Worm (Caenorhabditis elegans) whole organism, L1 larva: ENCODE data around the gene F53F8.5.

Experiments
- C04F5.9 ChIP-seq: sonication (generic microtip); optimal IDR thresholded peaks from 2 replicates; lab custom pipeline; 2016; ENCODE audit warnings: missing genetic modification characterization, missing compliant biosample characterization
- C34B4.2 ChIP-seq: sonication (generic microtip); optimal IDR thresholded peaks from 2 replicates; lab custom pipeline; 2017; ENCODE audit warnings: mild to moderate bottlenecking, missing genetic modification characterization, missing compliant biosample characterization
- F16B12.6 ChIP-seq: fragments of 150-350 bp; optimal IDR thresholded peaks from 2 replicates; lab custom pipeline; 2014; ENCODE audit warnings: missing biosample characterization, missing genetic modification characterization
- aha-1 ChIP-seq: fragments of 150-350 bp; optimal IDR thresholded peaks from 2 replicates; lab custom pipeline; 2014; ENCODE audit warnings: missing biosample characterization, missing genetic modification characterization
- ama-1 ChIP-seq: fragments of 150-350 bp; optimal IDR thresholded peaks from 2 replicates; lab custom pipeline; 2014
- ceh-63 ChIP-seq: fragments of 200-800 bp; sonication (Bioruptor generic); optimal IDR thresholded peaks from 2 replicates; lab custom pipeline; 2018; ENCODE audit warnings: mild to moderate bottlenecking, missing genetic modification characterization, missing compliant biosample characterization
- ceh-82 ChIP-seq, 3 experiments: fragments of 150-350 bp in 1 of 3; sonication (generic microtip) in 2 of 3; optimal IDR thresholded peaks; 2 replicates each; lab custom pipeline; 2014 to 2017; ENCODE audit warnings: missing biosample characterization in 3 of 3, missing genetic modification characterization in 3 of 3
- dpl-1 ChIP-seq, 3 experiments: fragments of 150-350 bp in 2 of 3; sonication (generic microtip) in 1 of 3; optimal IDR thresholded peaks; 2 replicates each; lab custom pipeline; 2014 to 2017; ENCODE audit warnings: missing biosample characterization in 3 of 3, missing genetic modification characterization in 3 of 3, missing genetic modification reagents in 3 of 3
- dsc-1 ChIP-seq: sonication (generic microtip); optimal IDR thresholded peaks from 2 replicates; lab custom pipeline; 2016; ENCODE audit warnings: mild to moderate bottlenecking, missing genetic modification characterization, missing compliant biosample characterization
- efl-1 ChIP-seq, 4 experiments: fragments of 150-350 bp; optimal IDR thresholded peaks in 3 of 4; peaks in 1 of 4; 1 replicate in 1 of 4; 2 replicates in 3 of 4; lab custom pipeline; 2014; ENCODE audit warnings: missing biosample characterization in 2 of 4, missing genetic modification characterization in 2 of 4, missing genetic modification reagents in 2 of 4
- efl-3 ChIP-seq: fragments of 200-800 bp; sonication (Bioruptor generic); optimal IDR thresholded peaks from 2 replicates; lab custom pipeline; 2018; ENCODE audit warnings: mild to moderate bottlenecking, missing genetic modification characterization, missing compliant biosample characterization
- egl-27 ChIP-seq, 2 experiments: fragments of 150-350 bp in 1 of 2; sonication (generic microtip); optimal IDR thresholded peaks; 3 replicates each; lab custom pipeline; 2017 to 2018; ENCODE audit warnings: missing biosample characterization in 2 of 2, missing genetic modification characterization in 2 of 2, missing genetic modification reagents in 2 of 2
- elt-3 ChIP-seq, 6 experiments: fragments of 150-350 bp in 1 of 6; sonication (generic microtip); optimal IDR thresholded peaks; 2 replicates each; lab custom pipeline; 2017 to 2018; ENCODE audit warnings: missing biosample characterization in 6 of 6, missing genetic modification characterization in 6 of 6, inconsistent platforms in 1 of 6
- ets-5 ChIP-seq: fragments of 200-800 bp; sonication (Bioruptor generic); IDR thresholded peaks from 2 replicates; pipeline ENCODE4 v1.3.6; 2022; ENCODE audit warnings: missing genetic modification characterization, missing compliant biosample characterization
- fkh-4 ChIP-seq: sonication (generic microtip); optimal IDR thresholded peaks from 2 replicates; lab custom pipeline; 2016; ENCODE audit warnings: missing compliant biosample characterization, missing genetic modification characterization, borderline replicate concordance
- fos-1 ChIP-seq: fragments of 150-350 bp; optimal IDR thresholded peaks from 2 replicates; lab custom pipeline; 2014; ENCODE audit warnings: missing biosample characterization, missing genetic modification characterization
- hlh-17 ChIP-seq: fragments of 200-800 bp; sonication (Bioruptor generic); optimal IDR thresholded peaks from 2 replicates; lab custom pipeline; 2018; ENCODE audit warnings: missing genetic modification characterization, mild to moderate bottlenecking, missing compliant biosample characterization, moderate library complexity, borderline replicate concordance
- lin-13 ChIP-seq: fragments of 150-350 bp; optimal IDR thresholded peaks from 2 replicates; lab custom pipeline; 2014; ENCODE audit warnings: missing biosample characterization, missing genetic modification reagents, missing genetic modification characterization
- lin-14 ChIP-seq: fragments of 200-800 bp; sonication (Bioruptor generic); optimal IDR thresholded peaks from 2 replicates; lab custom pipeline; 2018; ENCODE audit warnings: mild to moderate bottlenecking, missing genetic modification characterization, moderate library complexity, missing compliant biosample characterization
- lin-35 ChIP-seq, 2 experiments: fragments of 150-350 bp; optimal IDR thresholded peaks; 2 replicates each; lab custom pipeline; 2014; ENCODE audit warnings: missing biosample characterization in 2 of 2, missing genetic modification characterization in 2 of 2, missing genetic modification reagents in 2 of 2
- mep-1 ChIP-seq: fragments of 150-350 bp; optimal IDR thresholded peaks from 2 replicates; lab custom pipeline; 2014; ENCODE audit warnings: missing biosample characterization, missing genetic modification characterization
- nhr-19 ChIP-seq: fragments of 200-800 bp; sonication (Bioruptor generic); conservative IDR thresholded peaks from 2 replicates; pipeline ENCODE4 v1.3.6; 2022; ENCODE audit warnings: missing genetic modification characterization, missing compliant biosample characterization
- nhr-20 ChIP-seq: sonication (generic microtip); optimal IDR thresholded peaks from 2 replicates; lab custom pipeline; 2016; ENCODE audit warnings: mild to moderate bottlenecking, missing genetic modification characterization, missing compliant biosample characterization
- nhr-71 ChIP-seq: sonication (generic microtip); optimal IDR thresholded peaks from 2 replicates; lab custom pipeline; 2016; ENCODE audit warnings: mild to moderate bottlenecking, missing genetic modification characterization, moderate library complexity, missing compliant biosample characterization
- nhr-77 ChIP-seq: fragments of 150-350 bp; optimal IDR thresholded peaks from 2 replicates; lab custom pipeline; 2014; ENCODE audit warnings: missing biosample characterization, missing genetic modification characterization
- nhr-85 ChIP-seq: sonication (generic microtip); peaks from one replicate; lab custom pipeline; 2016; ENCODE audit warnings: missing genetic modification characterization, inconsistent platforms, missing compliant biosample characterization
- nhr-90 ChIP-seq: sonication (generic microtip); optimal IDR thresholded peaks from 2 replicates; lab custom pipeline; 2016; ENCODE audit warnings: mild to moderate bottlenecking, missing genetic modification characterization, missing compliant biosample characterization; ENCODE audit not compliant: poor library complexity
- pag-3 ChIP-seq: sonication (generic microtip); optimal IDR thresholded peaks from 2 replicates; lab custom pipeline; 2017; ENCODE audit warnings: missing genetic modification characterization, mild to moderate bottlenecking, missing compliant biosample characterization, antibody characterized with exemption, borderline replicate concordance; ENCODE audit not compliant: insufficient read depth
- pax-3 ChIP-seq: fragments of 200-800 bp; sonication (Bioruptor generic); optimal IDR thresholded peaks from 2 replicates; lab custom pipeline; 2018; ENCODE audit warnings: mild to moderate bottlenecking, missing genetic modification characterization, moderate library complexity, missing compliant biosample characterization
- rnt-1 ChIP-seq: sonication (generic microtip); optimal IDR thresholded peaks from 2 replicates; lab custom pipeline; 2016; ENCODE audit warnings: mild to moderate bottlenecking, missing genetic modification characterization, moderate library complexity, missing compliant biosample characterization
- skn-1 ChIP-seq: fragments of 150-350 bp; optimal IDR thresholded peaks from 2 replicates; lab custom pipeline; 2014; ENCODE audit warnings: missing biosample characterization, missing genetic modification characterization
- snpc-4 ChIP-seq: fragments of 150-350 bp; optimal IDR thresholded peaks from 2 replicates; lab custom pipeline; 2014; ENCODE audit warnings: missing biosample characterization, missing genetic modification characterization
- sox-4 ChIP-seq: sonication (generic microtip); optimal IDR thresholded peaks from 2 replicates; lab custom pipeline; 2016; ENCODE audit warnings: missing genetic modification characterization, missing compliant biosample characterization
- sup-37 ChIP-seq: fragments of 200-800 bp; sonication (Bioruptor generic); optimal IDR thresholded peaks from 2 replicates; lab custom pipeline; 2018; ENCODE audit warnings: mild to moderate bottlenecking, missing genetic modification characterization, missing compliant biosample characterization
- swsn-7 ChIP-seq: sonication (generic microtip); optimal IDR thresholded peaks from 2 replicates; lab custom pipeline; 2016; ENCODE audit warnings: missing genetic modification characterization, missing compliant biosample characterization
- tbx-2 ChIP-seq: sonication (generic microtip); optimal IDR thresholded peaks from 2 replicates; lab custom pipeline; 2016; ENCODE audit warnings: missing genetic modification characterization, missing compliant biosample characterization
- tlp-1 ChIP-seq: fragments of 150-350 bp; optimal IDR thresholded peaks from 2 replicates; lab custom pipeline; 2014; ENCODE audit warnings: missing biosample characterization, missing genetic modification characterization
- unc-130 ChIP-seq: fragments of 150-350 bp; optimal IDR thresholded peaks from 2 replicates; lab custom pipeline; 2017; ENCODE audit warnings: missing biosample characterization, missing genetic modification characterization, inconsistent platforms
- unc-62 ChIP-seq: fragments of 150-350 bp; optimal IDR thresholded peaks from 2 replicates; lab custom pipeline; 2014; ENCODE audit warnings: missing biosample characterization, missing genetic modification reagents, missing genetic modification characterization
- unc-86 ChIP-seq: sonication (generic microtip); optimal IDR thresholded peaks from 2 replicates; lab custom pipeline; 2016; ENCODE audit warnings: missing genetic modification characterization, missing compliant biosample characterization
- unc-98 ChIP-seq: fragments of 200-800 bp; sonication (Bioruptor generic); IDR thresholded peaks from 2 replicates; pipeline ENCODE4 v1.3.6; 2022; ENCODE audit warnings: missing genetic modification characterization, missing compliant biosample characterization
- xbp-1 ChIP-seq: sonication (generic microtip); optimal IDR thresholded peaks from 2 replicates; lab custom pipeline; 2016; ENCODE audit warnings: missing genetic modification characterization, missing compliant biosample characterization
- zip-4 ChIP-seq: fragments of 200-800 bp; sonication (Bioruptor generic); optimal IDR thresholded peaks from 2 replicates; lab custom pipeline; 2018; ENCODE audit warnings: mild to moderate bottlenecking, missing genetic modification characterization, moderate library complexity, missing compliant biosample characterization
- ztf-11 ChIP-seq, 2 experiments: sonication (generic microtip); optimal IDR thresholded peaks; 2 replicates each; lab custom pipeline; 2016 to 2017; ENCODE audit warnings: missing genetic modification characterization in 2 of 2, missing biosample characterization in 1 of 2, missing compliant biosample characterization in 1 of 2
- ztf-4 ChIP-seq: fragments of 150-350 bp; optimal IDR thresholded peaks from 2 replicates; lab custom pipeline; 2014; ENCODE audit warnings: missing biosample characterization, missing genetic modification characterization

The F53F8.5 gene

ce11 chrV:20716830-20717441 lies 13.1 kb upstream of the F53F8.5 start:
- TF ChIP-seq ama-1 (peak; percentile 5), pax-3 (tag; lab: Kevin White, UChicago) (no peak), xbp-1 (tag; lab: Kevin White, UChicago) (no peak), unc-98 (no peak), sup-37 (GFP tag; lab: Kevin White, UChicago) (peak; percentile 23), zip-4 (GFP tag; lab: Kevin White, UChicago) (no peak), nhr-90 (tag; lab: Kevin White, UChicago) (no peak), snpc-4 (tag; lab: Kevin White, UChicago) (no peak), hlh-17 (GFP tag; lab: Kevin White, UChicago) (no peak), fkh-4 (tag; lab: Kevin White, UChicago) (no peak), dsc-1 (tag; lab: Kevin White, UChicago) (no peak), C04F5.9 (tag; lab: Kevin White, UChicago) (no peak), ets-5 (GFP tag; lab: Robert Waterston, UW) (no peak), nhr-19 (GFP tag; lab: Robert Waterston, UW) (no peak), aha-1 (tag; lab: Kevin White, UChicago) (no peak), sox-4 (no peak), nhr-77 (tag; lab: Kevin White, UChicago) (no peak), rnt-1 (tag; lab: Kevin White, UChicago) (peak; percentile 18), C34B4.2 (no peak), efl-1 (optimal IDR thresholded peaks at IDR 0.05; lab: Kevin White, UChicago) (no peak), efl-1 (GFP tag; optimal IDR thresholded peaks at IDR 0.05 in 1 of 2; lab: Kevin White, UChicago) (peak in 1 of 2 experiments; percentile 78), nhr-85 (peak; percentile 24), fos-1 (tag; lab: Kevin White, UChicago) (no peak), lin-14 (GFP tag; lab: Kevin White, UChicago) (no peak), F16B12.6 (tag; lab: Kevin White, UChicago) (no peak), ztf-4 (tag; lab: Kevin White, UChicago) (no peak), mep-1 (tag; lab: Kevin White, UChicago) (no peak), dpl-1 (GFP tag; optimal IDR thresholded peaks at IDR 0.05; lab: Kevin White, UChicago) (no peak), lin-35 (GFP tag; optimal IDR thresholded peaks at IDR 0.05; lab: Kevin White, UChicago) (no peak), ceh-82 (tag; optimal IDR thresholded peaks at IDR 0.05; lab: Kevin White, UChicago) (no peak), nhr-20 (tag; lab: Kevin White, UChicago) (no peak), unc-86 (no peak), unc-62 (no peak), elt-3 (tag; optimal IDR thresholded peaks at IDR 0.05; lab: Kevin White, UChicago) (no peak), tbx-2 (tag; lab: Kevin White, UChicago) (no peak), egl-27 (tag; optimal IDR thresholded peaks at IDR 0.05; lab: Kevin White, UChicago) (no peak), unc-130 (no peak), skn-1 (tag; lab: Kevin White, UChicago) (no peak), nhr-71 (no peak), lin-13 (GFP tag; lab: Kevin White, UChicago) (no peak)
- TF ChIP-seq, all 84 proteins: peak for 5

- TF ChIP-seq pag-3 (tag; lab: Kevin White, UChicago) = no peak
- no peak for TF ChIP-seq zip-4 (GFP tag; lab: Kevin White, UChicago)
- TF ChIP-seq nhr-85 = no peak
- no peak for TF ChIP-seq nhr-71
- TF ChIP-seq tlp-1 (tag; lab: Kevin White, UChicago) = no peak
- TF ChIP-seq dsc-1 (tag; lab: Kevin White, UChicago) = peak; percentile 1
- TF ChIP-seq ztf-11 (tag; optimal IDR thresholded peaks at IDR 0.05; lab: Kevin White, UChicago) = no peak
- no peak for TF ChIP-seq fkh-4 (tag; lab: Kevin White, UChicago)
- no peak for TF ChIP-seq swsn-7
- no peak for TF ChIP-seq efl-3
- no peak for TF ChIP-seq aha-1 (tag; lab: Kevin White, UChicago)
- TF ChIP-seq ceh-63 (GFP tag; lab: Kevin White, UChicago) = no peak
- no peak for TF ChIP-seq nhr-19 (GFP tag; lab: Robert Waterston, UW)
- TF ChIP-seq efl-1 (optimal IDR thresholded peaks at IDR 0.05; lab: Kevin White, UChicago) = no peak
- peak in 1 of 2 experiments; percentile 70 for TF ChIP-seq efl-1 (GFP tag; optimal IDR thresholded peaks at IDR 0.05 in 1 of 2; lab: Kevin White, UChicago)
These were observed 12.4 kb upstream of the F53F8.5 start for ce11 chrV:20716267-20716666.
